Fruit fly (Drosophila melanogaster) whole organism, embryonic: ENCODE data around the gene nAChRalpha6.

Experiments
- CG11398 ChIP-seq: fragments of 200-800 bp; sonication (Bioruptor generic); optimal IDR thresholded peaks from 2 replicates; lab custom pipeline; 2016; ENCODE audit warnings: missing biosample characterization, missing genetic modification characterization
- CG14710 ChIP-seq: fragments of 200-800 bp; sonication (Bioruptor generic); optimal IDR thresholded peaks from 3 replicates; lab custom pipeline; 2019; ENCODE audit warnings: missing biosample characterization, mild to moderate bottlenecking, missing genetic modification characterization, moderate library complexity
- CG16813 ChIP-seq: fragments of 200-800 bp; sonication (Bioruptor generic); IDR thresholded peaks from 3 replicates; pipeline ENCODE4 v1.3.6; 2022; ENCODE audit warnings: missing biosample characterization, missing genetic modification characterization; ENCODE audit not compliant: partially characterized antibody
- CG17912 ChIP-seq: fragments of 200-800 bp; sonication (Bioruptor generic); optimal IDR thresholded peaks from 2 replicates; lab custom pipeline; 2018; ENCODE audit warnings: missing biosample characterization, mild to moderate bottlenecking, missing genetic modification characterization
- CG18599 ChIP-seq: fragments of 200-800 bp; sonication (Bioruptor generic); optimal IDR thresholded peaks from 3 replicates; lab custom pipeline; 2017; ENCODE audit warnings: missing biosample characterization, missing genetic modification characterization, mild to moderate bottlenecking, moderate library complexity, missing genetic modification reagents
- CG18619 ChIP-seq: fragments of 200-800 bp; sonication (Bioruptor generic); optimal IDR thresholded peaks from 3 replicates; lab custom pipeline; 2017; ENCODE audit warnings: missing biosample characterization, mild to moderate bottlenecking, missing genetic modification characterization
- CG2116 ChIP-seq: fragments of 200-800 bp; sonication (Bioruptor generic); optimal IDR thresholded peaks from 3 replicates; lab custom pipeline; 2018; ENCODE audit warnings: missing biosample characterization, mild to moderate bottlenecking, missing genetic modification characterization
- CG2199 ChIP-seq: fragments of 200-800 bp; sonication (Bioruptor generic); IDR thresholded peaks from 3 replicates; pipeline ENCODE4 v1.3.6; 2022; ENCODE audit warnings: missing biosample characterization, missing genetic modification characterization
- CG2678 ChIP-seq: fragments of 200-800 bp; sonication (Bioruptor generic); optimal IDR thresholded peaks from 3 replicates; lab custom pipeline; 2019; ENCODE audit warnings: missing biosample characterization, mild to moderate bottlenecking, missing genetic modification characterization, moderate library complexity
- CG4404 ChIP-seq: fragments of 200-800 bp; sonication (Bioruptor generic); IDR thresholded peaks from 2 replicates; pipeline ENCODE4 v1.3.6; 2022; ENCODE audit warnings: missing biosample characterization, missing genetic modification characterization
- CG4424 ChIP-seq: fragments of 200-800 bp; sonication (Bioruptor generic); optimal IDR thresholded peaks from 3 replicates; lab custom pipeline; 2016; ENCODE audit warnings: missing biosample characterization, missing genetic modification characterization
- CG4617 ChIP-seq: fragments of 200-800 bp; sonication (Bioruptor generic); optimal IDR thresholded peaks from 3 replicates; lab custom pipeline; 2016; ENCODE audit warnings: missing biosample characterization, missing genetic modification characterization, borderline replicate concordance
- CG4730 ChIP-seq: fragments of 200-800 bp; sonication (Bioruptor generic); IDR thresholded peaks from 2 replicates; pipeline ENCODE4 v1.3.6; 2022; ENCODE audit warnings: missing biosample characterization, missing genetic modification characterization
- CG8281 ChIP-seq: fragments of 200-800 bp; sonication (Bioruptor generic); optimal IDR thresholded peaks from 2 replicates; lab custom pipeline; 2018; ENCODE audit warnings: missing biosample characterization, mild to moderate bottlenecking, missing genetic modification characterization, moderate library complexity
- CG9215 ChIP-seq: fragments of 200-800 bp; sonication (Bioruptor generic); IDR thresholded peaks from 2 replicates; pipeline ENCODE4 v1.3.6; 2022; ENCODE audit warnings: missing biosample characterization, missing genetic modification characterization
- CHES-1-like ChIP-seq: fragments of 200-800 bp; sonication (Bioruptor generic); optimal IDR thresholded peaks from 2 replicates; lab custom pipeline; 2016; ENCODE audit warnings: missing biosample characterization, missing genetic modification characterization
- D19B ChIP-seq: fragments of 200-800 bp; sonication (Bioruptor generic); optimal IDR thresholded peaks from 2 replicates; lab custom pipeline; 2017; ENCODE audit warnings: missing biosample characterization, mild to moderate bottlenecking, missing genetic modification characterization
- Dbx ChIP-seq: fragments of 200-800 bp; sonication (Bioruptor generic); IDR thresholded peaks from 3 replicates; pipeline ENCODE4 v1.3.6; 2022; ENCODE audit warnings: missing biosample characterization, missing genetic modification characterization
- Dll ChIP-seq: fragments of 200-800 bp; sonication (Bioruptor generic); IDR thresholded peaks from 4 replicates; pipeline ENCODE4 v1.3.6; 2022; ENCODE audit warnings: missing biosample characterization, missing genetic modification characterization; ENCODE audit not compliant: partially characterized antibody
- E2f2 ChIP-seq: fragments of 200-800 bp; sonication (Bioruptor generic); IDR thresholded peaks from 2 replicates; pipeline ENCODE4 v1.3.6; 2022; ENCODE audit warnings: missing biosample characterization, missing genetic modification characterization
- HLH3B ChIP-seq: fragments of 200-800 bp; sonication (Bioruptor generic); IDR thresholded peaks from 2 replicates; pipeline ENCODE4 v1.3.6; 2022; ENCODE audit warnings: missing biosample characterization, missing genetic modification characterization
- HLHmδ ChIP-seq: fragments of 200-800 bp; sonication (Bioruptor generic); optimal IDR thresholded peaks from 2 replicates; lab custom pipeline; 2018; ENCODE audit warnings: missing biosample characterization, mild to moderate bottlenecking, missing genetic modification characterization, moderate library complexity
- Hmr ChIP-seq: fragments of 200-800 bp; sonication (Bioruptor generic); optimal IDR thresholded peaks from 3 replicates; lab custom pipeline; 2017; ENCODE audit warnings: mild to moderate bottlenecking, missing biosample characterization, missing genetic modification reagents, missing genetic modification characterization
- MTF-1 ChIP-seq: fragments of 200-800 bp; sonication (Bioruptor generic); optimal IDR thresholded peaks from 2 replicates; lab custom pipeline; 2018; ENCODE audit warnings: missing biosample characterization, mild to moderate bottlenecking, missing genetic modification characterization, borderline replicate concordance
- Myb ChIP-seq: fragments of 200-800 bp; sonication (Bioruptor generic); optimal IDR thresholded peaks from 2 replicates; lab custom pipeline; 2016; ENCODE audit warnings: missing biosample characterization, missing genetic modification characterization
- Opbp ChIP-seq: fragments of 200-800 bp; sonication (Bioruptor generic); IDR thresholded peaks from 3 replicates; pipeline ENCODE4 v1.3.6; 2022; ENCODE audit warnings: missing biosample characterization, missing genetic modification characterization; ENCODE audit not compliant: partially characterized antibody
- Ssrp ChIP-seq: fragments of 200-800 bp; sonication (Bioruptor generic); optimal IDR thresholded peaks from 2 replicates; lab custom pipeline; 2018; ENCODE audit warnings: missing biosample characterization, mild to moderate bottlenecking, missing genetic modification characterization, moderate library complexity
- TFAM ChIP-seq: fragments of 200-800 bp; sonication (Bioruptor generic); optimal IDR thresholded peaks from 2 replicates; lab custom pipeline; 2017; ENCODE audit warnings: missing biosample characterization, missing genetic modification characterization, inconsistent platforms
- Taf1 ChIP-seq: fragments of 200-800 bp; sonication (Bioruptor generic); IDR thresholded peaks from 2 replicates; pipeline ENCODE4 v1.3.6; 2022; ENCODE audit warnings: missing biosample characterization, missing genetic modification characterization
- Tbp ChIP-seq: fragments of >200 bp; optimal IDR thresholded peaks from 2 replicates; lab custom pipeline; 2018; ENCODE audit warnings: missing biosample characterization, missing genetic modification characterization
- bsh ChIP-seq, 2 experiments: fragments of 200-800 bp; sonication (Bioruptor generic); optimal IDR thresholded peaks; 2 replicates each; lab custom pipeline; 2017 to 2018; ENCODE audit warnings: mild to moderate bottlenecking in 2 of 2, missing biosample characterization in 2 of 2, missing genetic modification characterization in 2 of 2, moderate library complexity in 1 of 2
- caup ChIP-seq: fragments of 200-800 bp; sonication (Bioruptor generic); optimal IDR thresholded peaks from 3 replicates; lab custom pipeline; 2017; ENCODE audit warnings: missing biosample characterization, mild to moderate bottlenecking, missing genetic modification characterization, moderate library complexity; ENCODE audit not compliant: severe bottlenecking
- corto ChIP-seq: fragments of 200-800 bp; sonication (Bioruptor generic); optimal IDR thresholded peaks from 2 replicates; lab custom pipeline; 2016; ENCODE audit warnings: missing biosample characterization, mild to moderate bottlenecking, missing genetic modification characterization, moderate library complexity
- crol ChIP-seq: fragments of 200-800 bp; sonication (Bioruptor generic); IDR thresholded peaks from 2 replicates; pipeline ENCODE4 v1.3.6; 2022; ENCODE audit warnings: missing biosample characterization, missing genetic modification characterization
- ems ChIP-seq: fragments of 200-800 bp; sonication (Bioruptor generic); optimal IDR thresholded peaks from 3 replicates; lab custom pipeline; 2016; ENCODE audit warnings: missing biosample characterization, missing genetic modification characterization
- exex ChIP-seq: fragments of 200-800 bp; sonication (Bioruptor generic); optimal IDR thresholded peaks from 4 replicates; lab custom pipeline; 2018; ENCODE audit warnings: missing biosample characterization, mild to moderate bottlenecking, missing genetic modification characterization, moderate library complexity
- inv ChIP-seq: fragments of 200-800 bp; sonication (Bioruptor generic); IDR thresholded peaks from 2 replicates; pipeline ENCODE4 v1.3.6; 2022; ENCODE audit warnings: missing biosample characterization, missing genetic modification characterization; ENCODE audit not compliant: partially characterized antibody
- pb ChIP-seq: fragments of 200-800 bp; sonication (Bioruptor generic); optimal IDR thresholded peaks from 3 replicates; lab custom pipeline; 2016; ENCODE audit warnings: missing biosample characterization, missing genetic modification characterization
- pnt ChIP-seq: fragments of 200-800 bp; sonication (Bioruptor generic); optimal IDR thresholded peaks from 3 replicates; lab custom pipeline; 2016; ENCODE audit warnings: missing biosample characterization, missing genetic modification characterization
- repo ChIP-seq: fragments of 200-800 bp; sonication (Bioruptor generic); optimal IDR thresholded peaks from 2 replicates; lab custom pipeline; 2016; ENCODE audit warnings: missing biosample characterization, missing genetic modification characterization
- sens ChIP-seq: fragments of 200-800 bp; sonication (Bioruptor generic); peaks from one replicate; lab custom pipeline; 2016; ENCODE audit warnings: missing biosample characterization, missing genetic modification characterization
- slp2 ChIP-seq: fragments of 200-800 bp; sonication (Bioruptor generic); optimal IDR thresholded peaks from 2 replicates; lab custom pipeline; 2016; ENCODE audit warnings: missing biosample characterization, missing genetic modification characterization
- so ChIP-seq: fragments of 200-800 bp; sonication (Bioruptor generic); IDR thresholded peaks from 3 replicates; pipeline ENCODE4 v1.3.6; 2022; ENCODE audit warnings: missing biosample characterization, missing genetic modification characterization
- sug ChIP-seq: fragments of 200-800 bp; optimal IDR thresholded peaks from 2 replicates; lab custom pipeline; 2019; ENCODE audit warnings: missing biosample characterization, mild to moderate bottlenecking, missing genetic modification characterization, moderate library complexity
- tll ChIP-seq, 2 experiments: fragments of 200-800 bp in 1 of 2; fragments of >200 bp in 1 of 2; sonication (Bioruptor generic) in 1 of 2; optimal IDR thresholded peaks; 2 replicates each; lab custom pipeline; 2017 to 2019; ENCODE audit warnings: missing biosample characterization in 2 of 2, missing genetic modification characterization in 2 of 2, mild to moderate bottlenecking in 1 of 2, moderate library complexity in 1 of 2
- ttk ChIP-seq: fragments of 200-800 bp; sonication (Bioruptor generic); IDR thresholded peaks from 2 replicates; pipeline ENCODE4 v2.1.2; 2022; ENCODE audit warnings: missing biosample characterization, missing genetic modification characterization
- tx ChIP-seq: fragments of 200-800 bp; sonication (Bioruptor generic); optimal IDR thresholded peaks from 2 replicates; lab custom pipeline; 2016; ENCODE audit warnings: missing biosample characterization, missing genetic modification characterization
- vvl ChIP-seq: fragments of 200-800 bp; sonication (Bioruptor generic); IDR thresholded peaks from 2 replicates; pipeline ENCODE4 v1.3.6; 2022; ENCODE audit warnings: missing biosample characterization, missing genetic modification characterization
- wor ChIP-seq: fragments of 200-800 bp; sonication (Bioruptor generic); IDR thresholded peaks from 2 replicates; pipeline ENCODE4 v1.3.6; 2022; ENCODE audit warnings: missing biosample characterization, missing genetic modification characterization
- zen2 ChIP-seq: fragments of 200-800 bp; sonication (Bioruptor generic); IDR thresholded peaks from 3 replicates; pipeline ENCODE4 v1.3.6; 2022; ENCODE audit warnings: missing biosample characterization, missing genetic modification characterization; ENCODE audit not compliant: partially characterized antibody
- zf30C ChIP-seq: fragments of 200-800 bp; sonication (Bioruptor generic); optimal IDR thresholded peaks from 3 replicates; lab custom pipeline; 2018; ENCODE audit warnings: missing biosample characterization, mild to moderate bottlenecking, missing genetic modification characterization

Gene nAChRalpha6

dm6 chr2L:9754817-9755216 lies 131.2 kb downstream of the nAChRalpha6 start:
- TF ChIP-seq sens (GFP tag; lab: Kevin White, UChicago) (no peak), vvl (no peak), bsh (GFP tag; optimal IDR thresholded peaks at IDR 0.05; lab: Kevin White, UChicago) (no peak), CG4424 (GFP tag; lab: Kevin White, UChicago) (no peak), ttk (GFP tag; lab: Robert Waterston, UW) (no peak), Tbp (no peak), Dll (GFP tag; lab: Robert Waterston, UW) (no peak), Hmr (GFP tag; lab: Kevin White, UChicago) (peak; percentile 20), ems (no peak), CG11398 (GFP tag; lab: Kevin White, UChicago) (no peak), pb (no peak), CG14710 (tag; lab: Kevin White, UChicago) (no peak), Opbp (GFP tag; lab: Robert Waterston, UW) (no peak), E2f2 (GFP tag; lab: Robert Waterston, UW) (no peak), crol (GFP tag; lab: Robert Waterston, UW) (0 out of 2 replicates have a peak, but pooled peaks have one; percentile 2), CG2199 (GFP tag; lab: Robert Waterston, UW) (no peak), D19B (GFP tag; lab: Kevin White, UChicago) (peak; percentile 32), CG8281 (no peak), so (GFP tag; lab: Robert Waterston, UW) (no peak), CG17912 (GFP tag; lab: Kevin White, UChicago) (no peak), zf30C (GFP tag; lab: Kevin White, UChicago) (peak; percentile 25), caup (GFP tag; lab: Kevin White, UChicago) (peak; percentile 5), CG16813 (no peak), CG9215 (GFP tag; lab: Robert Waterston, UW) (no peak), MTF-1 (GFP tag; lab: Kevin White, UChicago) (no peak), wor (GFP tag; lab: Robert Waterston, UW) (no peak), Dbx (GFP tag; lab: Robert Waterston, UW) (no peak), zen2 (GFP tag; lab: Robert Waterston, UW) (no peak), sug (tag; lab: Kevin White, UChicago) (no peak), Myb (peak; percentile 11), CG18599 (peak; percentile 56), CG4617 (GFP tag; lab: Kevin White, UChicago) (no peak), HLH3B (GFP tag; lab: Robert Waterston, UW) (no peak), CG2678 (tag; lab: Kevin White, UChicago) (peak; percentile 43), corto (GFP tag; lab: Kevin White, UChicago) (no peak), exex (tag; lab: Kevin White, UChicago) (no peak), TFAM (no peak), Taf1 (GFP tag; lab: Robert Waterston, UW) (no peak), tll (GFP tag; optimal IDR thresholded peaks at IDR 0.05; lab: Kevin White, UChicago) (no peak), HLHmδ (no peak), tx (GFP tag; lab: Kevin White, UChicago) (no peak), CG2116 (no peak), inv (GFP tag; lab: Robert Waterston, UW) (no peak), CG4730 (GFP tag; lab: Robert Waterston, UW) (no peak), repo (GFP tag; lab: Kevin White, UChicago) (no peak), CG4404 (GFP tag; lab: Robert Waterston, UW) (no peak), CG18619 (GFP tag; lab: Kevin White, UChicago) (no peak), pnt (GFP tag; lab: Kevin White, UChicago) (no peak), slp2 (GFP tag; lab: Kevin White, UChicago) (no peak), CHES-1-like (no peak), Ssrp (tag; lab: Kevin White, UChicago) (no peak)
